Worm (Caenorhabditis elegans) whole organism, L4 larva: ENCODE measurements around the gene nadk-2.

Source experiments
- F10B5.3 ChIP-seq: sonication (generic microtip); optimal IDR thresholded peaks from 2 replicates; lab custom pipeline; 2016; ENCODE audit warnings: mild to moderate bottlenecking, missing genetic modification characterization, missing compliant biosample characterization
- R02D3.7 ChIP-seq: fragments of 150-350 bp; sonication (generic microtip); optimal IDR thresholded peaks from 3 replicates; lab custom pipeline; 2014; ENCODE audit warnings: missing biosample characterization, missing genetic modification characterization
- Y48G9A.11 ChIP-seq: fragments of 200-800 bp; sonication (Bioruptor generic); IDR thresholded peaks from 2 replicates; pipeline ENCODE4 v1.3.6; 2022; ENCODE audit warnings: missing genetic modification reagents, missing genetic modification characterization, missing compliant biosample characterization
- Y5F2A.4 ChIP-seq: fragments of 200-800 bp; sonication (Bioruptor generic); optimal IDR thresholded peaks from 2 replicates; lab custom pipeline; 2018; ENCODE audit warnings: mild to moderate bottlenecking, missing genetic modification characterization, missing compliant biosample characterization
- Y75B8A.6 ChIP-seq: fragments of 200-800 bp; sonication (Bioruptor generic); IDR thresholded peaks from 2 replicates; pipeline ENCODE4 v1.3.6; 2022; ENCODE audit warnings: missing genetic modification reagents, missing genetic modification characterization, missing compliant biosample characterization
- ZK546.5 ChIP-seq, 2 experiments: sonication (generic microtip); optimal IDR thresholded peaks; 2 replicates each; lab custom pipeline; 2017; ENCODE audit warnings: missing biosample characterization in 2 of 2, missing genetic modification characterization in 2 of 2
- ceh-32 ChIP-seq: sonication (generic microtip); optimal IDR thresholded peaks from 2 replicates; lab custom pipeline; 2016; ENCODE audit warnings: mild to moderate bottlenecking, missing genetic modification characterization, missing compliant biosample characterization; ENCODE audit not compliant: poor library complexity
- ceh-82 ChIP-seq: sonication (generic microtip); optimal IDR thresholded peaks from 2 replicates; lab custom pipeline; 2017; ENCODE audit warnings: missing biosample characterization, missing genetic modification characterization
- daf-16 ChIP-seq, 3 experiments: sonication (generic microtip); optimal IDR thresholded peaks; 2 replicates each; lab custom pipeline; 2016 to 2017; ENCODE audit warnings: missing genetic modification characterization in 3 of 3, missing genetic modification reagents in 3 of 3, mild to moderate bottlenecking in 2 of 3, missing compliant biosample characterization in 2 of 3, missing biosample characterization in 1 of 3, moderate library complexity in 1 of 3
- dmd-6 ChIP-seq: fragments of 200-800 bp; sonication (Bioruptor generic); IDR thresholded peaks from 2 replicates; pipeline ENCODE4 v1.3.6; 2022; ENCODE audit warnings: missing genetic modification reagents, missing genetic modification characterization, missing compliant biosample characterization
- dmd-8 ChIP-seq: fragments of 200-800 bp; sonication (Bioruptor generic); IDR thresholded peaks from 2 replicates; pipeline ENCODE4 v1.3.6; 2022; ENCODE audit warnings: missing genetic modification characterization, missing compliant biosample characterization
- dmd-9 ChIP-seq: fragments of 200-800 bp; sonication (Bioruptor generic); IDR thresholded peaks from 2 replicates; pipeline ENCODE4 v1.3.6; 2022; ENCODE audit warnings: missing genetic modification reagents, missing genetic modification characterization, missing compliant biosample characterization
- duxl-1 ChIP-seq: sonication (generic microtip); optimal IDR thresholded peaks from 2 replicates; lab custom pipeline; 2016; ENCODE audit warnings: mild to moderate bottlenecking, missing genetic modification characterization, moderate library complexity, missing compliant biosample characterization; ENCODE audit not compliant: poor library complexity
- dve-1 ChIP-seq: sonication (generic microtip); optimal IDR thresholded peaks from 2 replicates; lab custom pipeline; 2017; ENCODE audit warnings: antibody characterized with exemption, mild to moderate bottlenecking, missing genetic modification characterization, missing compliant biosample characterization; ENCODE audit not compliant: insufficient read depth
- egl-27 ChIP-seq: sonication (generic microtip); optimal IDR thresholded peaks from 3 replicates; lab custom pipeline; 2017; ENCODE audit warnings: missing biosample characterization, missing genetic modification reagents, missing genetic modification characterization
- hif-1 ChIP-seq, 2 experiments: sonication (generic microtip); optimal IDR thresholded peaks; 2 replicates each; lab custom pipeline; 2016 to 2017; ENCODE audit warnings: missing compliant biosample characterization in 2 of 2, missing genetic modification characterization in 2 of 2, missing genetic modification reagents in 2 of 2, missing genotype in 2 of 2, mild to moderate bottlenecking in 1 of 2
- hlh-11 ChIP-seq: fragments of 200-800 bp; sonication (Bioruptor generic); optimal IDR thresholded peaks from 2 replicates; lab custom pipeline; 2018; ENCODE audit warnings: mild to moderate bottlenecking, missing genetic modification characterization, missing compliant biosample characterization
- hlh-30 ChIP-seq: sonication (generic microtip); optimal IDR thresholded peaks from 2 replicates; lab custom pipeline; 2017; ENCODE audit warnings: antibody characterized with exemption, mild to moderate bottlenecking, missing genetic modification characterization, missing compliant biosample characterization; ENCODE audit not compliant: insufficient read depth
- jun-1 ChIP-seq: fragments of 150-350 bp; optimal IDR thresholded peaks from 2 replicates; lab custom pipeline; 2014; ENCODE audit warnings: missing biosample characterization, missing genetic modification reagents, missing genetic modification characterization
- lin-1 ChIP-seq: fragments of 200-800 bp; sonication (Bioruptor generic); IDR thresholded peaks from 2 replicates; pipeline ENCODE4 v1.3.6; 2022; ENCODE audit warnings: missing genetic modification reagents, missing genetic modification characterization, missing compliant biosample characterization
- lsy-2 ChIP-seq, 2 experiments: fragments of 150-350 bp in 1 of 2; sonication (generic microtip) in 1 of 2; optimal IDR thresholded peaks; 2 replicates each; lab custom pipeline; 2014 to 2017; ENCODE audit warnings: missing biosample characterization in 2 of 2, missing genetic modification characterization in 2 of 2
- madf-5 ChIP-seq, 2 experiments: fragments of 200-800 bp; sonication (Bioruptor generic); IDR thresholded peaks; 2 replicates each; pipeline ENCODE4 v1.3.6; 2022; ENCODE audit warnings: missing compliant biosample characterization in 2 of 2, missing genetic modification characterization in 2 of 2
- mdl-1 ChIP-seq, 2 experiments: fragments of 150-350 bp in 1 of 2; sonication (generic microtip) in 1 of 2; optimal IDR thresholded peaks; 2 replicates each; lab custom pipeline; 2014 to 2017; ENCODE audit warnings: missing biosample characterization in 2 of 2, missing genetic modification characterization in 2 of 2
- nhr-25 ChIP-seq: sonication (generic microtip); optimal IDR thresholded peaks from 2 replicates; lab custom pipeline; 2017; ENCODE audit warnings: missing genetic modification characterization, mild to moderate bottlenecking, missing compliant biosample characterization, antibody characterized with exemption, moderate library complexity, borderline replicate concordance; ENCODE audit not compliant: insufficient read depth
- nhr-48 ChIP-seq: sonication (generic microtip); optimal IDR thresholded peaks from 2 replicates; lab custom pipeline; 2016; ENCODE audit warnings: mild to moderate bottlenecking, missing genetic modification characterization, missing compliant biosample characterization
- nhr-77 ChIP-seq: fragments of 150-350 bp; optimal IDR thresholded peaks from 2 replicates; lab custom pipeline; 2014; ENCODE audit warnings: missing biosample characterization, missing genetic modification characterization
- pha-4 ChIP-seq, 2 experiments: fragments of 150-350 bp in 1 of 2; fragments of 200-800 bp in 1 of 2; sonication (Bioruptor generic) in 1 of 2; IDR thresholded peaks in 1 of 2; optimal IDR thresholded peaks in 1 of 2; 2 replicates each; pipeline versions ENCODE4 v1.3.6 to Lab custom; 2014 to 2022; ENCODE audit warnings: missing genetic modification characterization in 2 of 2, missing genetic modification reagents in 2 of 2, missing biosample characterization in 1 of 2, missing compliant biosample characterization in 1 of 2
- php-3 ChIP-seq: fragments of 200-800 bp; sonication (Bioruptor generic); IDR thresholded peaks from 2 replicates; pipeline ENCODE4 v1.3.6; 2022; ENCODE audit warnings: missing genetic modification reagents, missing genetic modification characterization, missing compliant biosample characterization
- pqm-1 ChIP-seq: sonication (generic microtip); optimal IDR thresholded peaks from 2 replicates; lab custom pipeline; 2017; ENCODE audit warnings: missing biosample characterization, missing genetic modification characterization
- rbr-2 ChIP-seq: sonication (generic microtip); optimal IDR thresholded peaks from 2 replicates; lab custom pipeline; 2016; ENCODE audit warnings: missing genotype, missing genetic modification characterization, missing compliant biosample characterization
- sdz-12 ChIP-seq: fragments of 200-800 bp; sonication (Bioruptor generic); optimal IDR thresholded peaks from 2 replicates; lab custom pipeline; 2018; ENCODE audit warnings: mild to moderate bottlenecking, missing genetic modification characterization, missing compliant biosample characterization
- skn-1 ChIP-seq: fragments of 150-350 bp; optimal IDR thresholded peaks from 2 replicates; lab custom pipeline; 2014; ENCODE audit warnings: missing biosample characterization, missing genetic modification characterization
- snpc-1.2 ChIP-seq: fragments of 200-800 bp; sonication (Bioruptor generic); IDR thresholded peaks from 2 replicates; pipeline ENCODE4 v1.3.6; 2022; ENCODE audit warnings: missing genetic modification reagents, missing genetic modification characterization, missing compliant biosample characterization
- snpc-4 ChIP-seq: fragments of 150-350 bp; optimal IDR thresholded peaks from 2 replicates; lab custom pipeline; 2014; ENCODE audit warnings: missing biosample characterization, missing genetic modification characterization
- spr-1 ChIP-seq: sonication (generic microtip); optimal IDR thresholded peaks from 2 replicates; lab custom pipeline; 2016; ENCODE audit warnings: mild to moderate bottlenecking, missing genetic modification characterization, missing compliant biosample characterization
- unc-130 ChIP-seq: sonication (generic microtip); optimal IDR thresholded peaks from 2 replicates; lab custom pipeline; 2016; ENCODE audit warnings: missing genetic modification reagents, missing genetic modification characterization, missing compliant biosample characterization
- zfp-3 ChIP-seq: fragments of 200-800 bp; sonication (Bioruptor generic); conservative IDR thresholded peaks from 2 replicates; pipeline ENCODE4 v1.3.6; 2022; ENCODE audit warnings: missing genetic modification reagents, missing genetic modification characterization, missing compliant biosample characterization
- ztf-7 ChIP-seq: fragments of 150-350 bp; optimal IDR thresholded peaks from 2 replicates; lab custom pipeline; 2014; ENCODE audit warnings: missing biosample characterization, missing genetic modification characterization

Gene nadk-2

DNA sequence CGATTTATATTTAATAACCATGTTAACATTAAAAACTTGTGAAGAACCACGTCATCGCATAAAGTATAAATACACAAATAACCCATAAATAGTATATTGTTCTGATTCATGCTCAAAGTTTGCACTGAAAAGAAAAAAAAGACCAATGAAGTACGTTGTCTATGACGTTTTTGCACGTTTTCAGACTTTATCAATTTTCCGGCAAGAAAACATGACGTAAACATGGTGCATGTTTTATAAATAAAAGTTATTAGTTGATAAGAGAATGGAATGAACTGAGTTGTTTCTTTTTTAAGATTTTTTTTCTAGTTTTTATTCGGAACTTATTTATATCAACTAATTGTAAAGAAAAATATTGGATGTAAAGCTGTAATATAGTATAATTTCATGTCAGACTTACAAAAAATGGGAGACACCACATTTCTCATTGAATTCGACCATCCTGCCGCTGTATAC is 15.3 kb downstream of the nadk-2 start, which contains the start of gene arrd-8:
arrd-8 (plus strand) TSS at position 406 of the 456 bp plus-strand sequence.
- TF ChIP-seq php-3 (GFP tag; lab: Robert Waterston, UW) (no peak), madf-5 (GFP tag; IDR thresholded peaks at IDR 0.05; lab: Robert Waterston, UW) (no peak), jun-1 (tag; lab: Kevin White, UChicago) (no peak), rbr-2 (tag; lab: Kevin White, UChicago) (no peak), hif-1 (tag; optimal IDR thresholded peaks at IDR 0.05; lab: Kevin White, UChicago) (peak in 1 of 2 experiments; percentile 7), dmd-9 (no peak), R02D3.7 (tag; lab: Kevin White, UChicago) (no peak), Y5F2A.4 (GFP tag; lab: Kevin White, UChicago) (no peak), dmd-6 (GFP tag; lab: Robert Waterston, UW) (peak; percentile 58), hlh-30 (tag; lab: Kevin White, UChicago) (no peak), duxl-1 (no peak), snpc-1.2 (GFP tag; lab: Robert Waterston, UW) (no peak), skn-1 (no peak), unc-130 (GFP tag; lab: Kevin White, UChicago) (no peak), egl-27 (tag; lab: Kevin White, UChicago) (no peak), dmd-8 (GFP tag; lab: Robert Waterston, UW) (no peak), Y75B8A.6 (GFP tag; lab: Robert Waterston, UW) (no peak), sdz-12 (no peak), nhr-48 (tag; lab: Kevin White, UChicago) (peak; percentile 18), ceh-82 (tag; lab: Kevin White, UChicago) (no peak), ceh-32 (tag; lab: Kevin White, UChicago) (no peak), ZK546.5 (tag; optimal IDR thresholded peaks at IDR 0.05; lab: Kevin White, UChicago) (no peak), lin-1 (GFP tag; lab: Robert Waterston, UW) (no peak), nhr-25 (tag; lab: Kevin White, UChicago) (no peak), daf-16 (GFP tag; optimal IDR thresholded peaks at IDR 0.05; lab: Kevin White, UChicago) (no peak), daf-16 (tag; optimal IDR thresholded peaks at IDR 0.05; lab: Kevin White, UChicago) (peak; percentile 85), dve-1 (peak; percentile 18), snpc-4 (tag; lab: Kevin White, UChicago) (no peak), spr-1 (tag; lab: Kevin White, UChicago) (no peak), nhr-77 (tag; lab: Kevin White, UChicago) (peak; percentile 20), lsy-2 (tag; optimal IDR thresholded peaks at IDR 0.05; lab: Kevin White, UChicago) (peak in 1 of 2 experiments; percentile 10), zfp-3 (GFP tag; lab: Robert Waterston, UW) (no peak), pqm-1 (peak; percentile 35), ztf-7 (tag; lab: Kevin White, UChicago) (no peak), hlh-11 (tag; lab: Kevin White, UChicago) (peak; percentile 17), F10B5.3 (tag; lab: Kevin White, UChicago) (no peak), Y48G9A.11 (no peak), mdl-1 (tag; optimal IDR thresholded peaks at IDR 0.05; lab: Kevin White, UChicago) (peak in 1 of 2 experiments; percentile 48), pha-4 (GFP tag; IDR thresholded peaks at IDR 0.05; lab: Robert Waterston, UW) (no peak), pha-4 (tag; optimal IDR thresholded peaks at IDR 0.05; lab: Kevin White, UChicago) (no peak)
- TF ChIP-seq, all 104 proteins: peak for 10
